Worm (Caenorhabditis elegans) whole organism, L1 larva: Measurements from ENCODE around the gene him-5.

ENCODE experiments used
- C16A3.4 ChIP-seq: fragments of 150-350 bp; optimal IDR thresholded peaks from 2 replicates; lab custom pipeline; 2014; ENCODE audit warnings: missing biosample characterization, missing genetic modification characterization
- Y116A8C.19 ChIP-seq: sonication (generic microtip); optimal IDR thresholded peaks from 2 replicates; lab custom pipeline; 2016; ENCODE audit warnings: missing compliant biosample characterization, missing genetic modification characterization, borderline replicate concordance
- ceh-8 ChIP-seq: fragments of 200-800 bp; sonication (Bioruptor generic); optimal IDR thresholded peaks from 2 replicates; lab custom pipeline; 2018; ENCODE audit warnings: mild to moderate bottlenecking, missing genetic modification characterization, moderate library complexity, missing compliant biosample characterization
- ceh-82 ChIP-seq, 3 experiments: fragments of 150-350 bp in 1 of 3; sonication (generic microtip) in 2 of 3; optimal IDR thresholded peaks; 2 replicates each; lab custom pipeline; 2014 to 2017; ENCODE audit warnings: missing biosample characterization in 3 of 3, missing genetic modification characterization in 3 of 3
- dpl-1 ChIP-seq, 3 experiments: fragments of 150-350 bp in 2 of 3; sonication (generic microtip) in 1 of 3; optimal IDR thresholded peaks; 2 replicates each; lab custom pipeline; 2014 to 2017; ENCODE audit warnings: missing biosample characterization in 3 of 3, missing genetic modification characterization in 3 of 3, missing genetic modification reagents in 3 of 3
- efl-1 ChIP-seq, 4 experiments: fragments of 150-350 bp; optimal IDR thresholded peaks in 3 of 4; peaks in 1 of 4; 1 replicate in 1 of 4; 2 replicates in 3 of 4; lab custom pipeline; 2014; ENCODE audit warnings: missing biosample characterization in 2 of 4, missing genetic modification characterization in 2 of 4, missing genetic modification reagents in 2 of 4
- efl-3 ChIP-seq: fragments of 200-800 bp; sonication (Bioruptor generic); optimal IDR thresholded peaks from 2 replicates; lab custom pipeline; 2018; ENCODE audit warnings: mild to moderate bottlenecking, missing genetic modification characterization, missing compliant biosample characterization
- egl-13 ChIP-seq: sonication (generic microtip); optimal IDR thresholded peaks from 2 replicates; lab custom pipeline; 2016; ENCODE audit warnings: missing genotype, missing genetic modification reagents, missing genetic modification characterization, missing compliant biosample characterization
- elt-3 ChIP-seq, 6 experiments: fragments of 150-350 bp in 1 of 6; sonication (generic microtip); optimal IDR thresholded peaks; 2 replicates each; lab custom pipeline; 2017 to 2018; ENCODE audit warnings: missing biosample characterization in 6 of 6, missing genetic modification characterization in 6 of 6, inconsistent platforms in 1 of 6
- fkh-10 ChIP-seq: sonication (generic microtip); optimal IDR thresholded peaks from 2 replicates; lab custom pipeline; 2017; ENCODE audit warnings: missing biosample characterization, missing genetic modification reagents, missing genetic modification characterization
- fkh-4 ChIP-seq: sonication (generic microtip); optimal IDR thresholded peaks from 2 replicates; lab custom pipeline; 2016; ENCODE audit warnings: missing compliant biosample characterization, missing genetic modification characterization, borderline replicate concordance
- grh-1 ChIP-seq: fragments of 200-800 bp; sonication (Bioruptor generic); IDR thresholded peaks from 2 replicates; pipeline ENCODE4 v1.3.6; 2022; ENCODE audit warnings: missing genetic modification reagents, missing genetic modification characterization, missing compliant biosample characterization
- hlh-17 ChIP-seq: fragments of 200-800 bp; sonication (Bioruptor generic); optimal IDR thresholded peaks from 2 replicates; lab custom pipeline; 2018; ENCODE audit warnings: missing genetic modification characterization, mild to moderate bottlenecking, missing compliant biosample characterization, moderate library complexity, borderline replicate concordance
- hpl-2 ChIP-seq: fragments of 150-350 bp; optimal IDR thresholded peaks from 2 replicates; lab custom pipeline; 2014; ENCODE audit warnings: missing biosample characterization, missing genetic modification reagents, missing genetic modification characterization
- irx-1 ChIP-seq: sonication (generic microtip); optimal IDR thresholded peaks from 2 replicates; lab custom pipeline; 2016; ENCODE audit warnings: missing genetic modification characterization, missing compliant biosample characterization
- jun-1 ChIP-seq: fragments of 150-350 bp; optimal IDR thresholded peaks from 2 replicates; lab custom pipeline; 2014; ENCODE audit warnings: missing biosample characterization, missing genetic modification reagents, missing genetic modification characterization
- lin-14 ChIP-seq: fragments of 200-800 bp; sonication (Bioruptor generic); optimal IDR thresholded peaks from 2 replicates; lab custom pipeline; 2018; ENCODE audit warnings: mild to moderate bottlenecking, missing genetic modification characterization, moderate library complexity, missing compliant biosample characterization
- lin-35 ChIP-seq, 2 experiments: fragments of 150-350 bp; optimal IDR thresholded peaks; 2 replicates each; lab custom pipeline; 2014; ENCODE audit warnings: missing biosample characterization in 2 of 2, missing genetic modification characterization in 2 of 2, missing genetic modification reagents in 2 of 2
- lin-39 ChIP-seq: fragments of 150-350 bp; optimal IDR thresholded peaks from 2 replicates; lab custom pipeline; 2014; ENCODE audit warnings: missing biosample characterization, missing genetic modification reagents, missing genetic modification characterization
- lir-3 ChIP-seq: sonication (generic microtip); optimal IDR thresholded peaks from 2 replicates; lab custom pipeline; 2016; ENCODE audit warnings: mild to moderate bottlenecking, missing genetic modification characterization, moderate library complexity, missing compliant biosample characterization; ENCODE audit not compliant: poor library complexity
- lsy-2 ChIP-seq, 2 experiments: fragments of 150-350 bp; optimal IDR thresholded peaks; 2 replicates each; lab custom pipeline; 2014; ENCODE audit warnings: missing biosample characterization in 2 of 2, missing genetic modification characterization in 2 of 2
- mab-9 ChIP-seq: fragments of 200-800 bp; sonication (Bioruptor generic); IDR thresholded peaks from 2 replicates; pipeline ENCODE4 v1.3.6; 2022; ENCODE audit warnings: missing genetic modification reagents, missing genetic modification characterization, missing compliant biosample characterization
- mdl-1 ChIP-seq, 2 experiments: fragments of 150-350 bp; optimal IDR thresholded peaks; 2 replicates each; lab custom pipeline; 2014 to 2017; ENCODE audit warnings: missing biosample characterization in 2 of 2, missing genetic modification characterization in 2 of 2, inconsistent platforms in 1 of 2
- mep-1 ChIP-seq: fragments of 150-350 bp; optimal IDR thresholded peaks from 2 replicates; lab custom pipeline; 2014; ENCODE audit warnings: missing biosample characterization, missing genetic modification characterization
- nhr-237 ChIP-seq: fragments of 150-350 bp; optimal IDR thresholded peaks from 2 replicates; lab custom pipeline; 2014; ENCODE audit warnings: missing biosample characterization, missing genetic modification characterization
- nhr-84 ChIP-seq: sonication (generic microtip); optimal IDR thresholded peaks from 2 replicates; lab custom pipeline; 2017; ENCODE audit warnings: missing biosample characterization, missing genetic modification characterization
- pqm-1 ChIP-seq: sonication (generic microtip); optimal IDR thresholded peaks from 3 replicates; lab custom pipeline; 2017; ENCODE audit warnings: missing biosample characterization, missing genetic modification characterization
- rnt-1 ChIP-seq: sonication (generic microtip); optimal IDR thresholded peaks from 2 replicates; lab custom pipeline; 2016; ENCODE audit warnings: mild to moderate bottlenecking, missing genetic modification characterization, moderate library complexity, missing compliant biosample characterization
- snu-23 ChIP-seq: sonication (generic microtip); optimal IDR thresholded peaks from 2 replicates; lab custom pipeline; 2016; ENCODE audit warnings: missing genetic modification characterization, missing compliant biosample characterization
- sox-4 ChIP-seq: sonication (generic microtip); optimal IDR thresholded peaks from 2 replicates; lab custom pipeline; 2016; ENCODE audit warnings: missing genetic modification characterization, missing compliant biosample characterization
- sup-37 ChIP-seq: fragments of 200-800 bp; sonication (Bioruptor generic); optimal IDR thresholded peaks from 2 replicates; lab custom pipeline; 2018; ENCODE audit warnings: mild to moderate bottlenecking, missing genetic modification characterization, missing compliant biosample characterization
- swsn-7 ChIP-seq: sonication (generic microtip); optimal IDR thresholded peaks from 2 replicates; lab custom pipeline; 2016; ENCODE audit warnings: missing genetic modification characterization, missing compliant biosample characterization
- tbx-2 ChIP-seq: sonication (generic microtip); optimal IDR thresholded peaks from 2 replicates; lab custom pipeline; 2016; ENCODE audit warnings: missing genetic modification characterization, missing compliant biosample characterization
- unc-130 ChIP-seq: fragments of 150-350 bp; optimal IDR thresholded peaks from 2 replicates; lab custom pipeline; 2017; ENCODE audit warnings: missing biosample characterization, missing genetic modification characterization, inconsistent platforms
- unc-30 ChIP-seq: sonication (generic microtip); optimal IDR thresholded peaks from 2 replicates; lab custom pipeline; 2017; ENCODE audit warnings: missing biosample characterization, missing genetic modification characterization
- unc-62 ChIP-seq: fragments of 150-350 bp; optimal IDR thresholded peaks from 2 replicates; lab custom pipeline; 2014; ENCODE audit warnings: missing biosample characterization, missing genetic modification reagents, missing genetic modification characterization
- zag-1 ChIP-seq: fragments of 150-350 bp; optimal IDR thresholded peaks from 2 replicates; lab custom pipeline; 2014; ENCODE audit warnings: missing biosample characterization, missing genetic modification characterization
- zip-4 ChIP-seq: fragments of 200-800 bp; sonication (Bioruptor generic); optimal IDR thresholded peaks from 2 replicates; lab custom pipeline; 2018; ENCODE audit warnings: mild to moderate bottlenecking, missing genetic modification characterization, moderate library complexity, missing compliant biosample characterization
- ztf-4 ChIP-seq: fragments of 150-350 bp; optimal IDR thresholded peaks from 2 replicates; lab custom pipeline; 2014; ENCODE audit warnings: missing biosample characterization, missing genetic modification characterization

him-5 gene

ce11 chrV:14126341-14126924 lies 36.2 kb downstream of the him-5 start:
- no peak for TF ChIP-seq unc-62 (GFP tag; lab: Kevin White, UChicago)
- peak; percentile 57 for TF ChIP-seq lin-14 (GFP tag; lab: Kevin White, UChicago)
- TF ChIP-seq mep-1 (tag; lab: Kevin White, UChicago) = no peak
- TF ChIP-seq pqm-1 (tag; lab: Kevin White, UChicago) = no peak
- TF ChIP-seq lsy-2 (tag; optimal IDR thresholded peaks at IDR 0.05; lab: Kevin White, UChicago) = no peak
- TF ChIP-seq dpl-1 (GFP tag; optimal IDR thresholded peaks at IDR 0.05; lab: Kevin White, UChicago) = no peak
- no peak for TF ChIP-seq egl-13 (tag; lab: Kevin White, UChicago)
- TF ChIP-seq rnt-1 = no peak
- no peak for TF ChIP-seq irx-1 (tag; lab: Kevin White, UChicago)
- TF ChIP-seq zag-1 (tag; lab: Kevin White, UChicago) = no peak
- TF ChIP-seq ceh-82 (tag; optimal IDR thresholded peaks at IDR 0.05; lab: Kevin White, UChicago) = peak in 1 of 3 experiments; percentile 27
- TF ChIP-seq mdl-1 (tag; optimal IDR thresholded peaks at IDR 0.05; lab: Kevin White, UChicago) = no peak
- no peak for TF ChIP-seq lir-3
- no peak for TF ChIP-seq sox-4 (tag; lab: Kevin White, UChicago)
- TF ChIP-seq fkh-10 (GFP tag; lab: Kevin White, UChicago) = peak; percentile 3
- TF ChIP-seq unc-30 = no peak
- TF ChIP-seq zip-4 (GFP tag; lab: Kevin White, UChicago) = no peak
- TF ChIP-seq tbx-2 (tag; lab: Kevin White, UChicago) = no peak
- TF ChIP-seq snu-23 = no peak
- no peak for TF ChIP-seq nhr-237 (tag; lab: Kevin White, UChicago)

- TF ChIP-seq lin-39 (tag; lab: Kevin White, UChicago) = no peak
- no peak for TF ChIP-seq zag-1 (tag; lab: Kevin White, UChicago)
- no peak for TF ChIP-seq fkh-4 (tag; lab: Kevin White, UChicago)
- TF ChIP-seq efl-3 (GFP tag; lab: Kevin White, UChicago) = no peak
- no peak for TF ChIP-seq egl-13 (tag; lab: Kevin White, UChicago)
- TF ChIP-seq efl-1 (optimal IDR thresholded peaks at IDR 0.05; lab: Kevin White, UChicago) = no peak
- TF ChIP-seq efl-1 (GFP tag; optimal IDR thresholded peaks at IDR 0.05 in 1 of 2; lab: Kevin White, UChicago) = peak in 1 of 2 experiments; percentile 83
- no peak for TF ChIP-seq jun-1 (tag; lab: Kevin White, UChicago)
- TF ChIP-seq elt-3 (tag; optimal IDR thresholded peaks at IDR 0.05; lab: Kevin White, UChicago) = no peak
- no peak for TF ChIP-seq sup-37 (GFP tag; lab: Kevin White, UChicago)
- TF ChIP-seq hlh-17 (GFP tag; lab: Kevin White, UChicago) = no peak
- no peak for TF ChIP-seq ceh-8 (GFP tag; lab: Kevin White, UChicago)
- TF ChIP-seq unc-62 (GFP tag; lab: Kevin White, UChicago) = no peak
- TF ChIP-seq ztf-4 (tag; lab: Kevin White, UChicago) = no peak
- TF ChIP-seq lsy-2 (tag; optimal IDR thresholded peaks at IDR 0.05; lab: Kevin White, UChicago) = no peak
- TF ChIP-seq mab-9 (GFP tag; lab: Robert Waterston, UW) = no peak
- no peak for TF ChIP-seq nhr-84 (tag; lab: Kevin White, UChicago)
- no peak for TF ChIP-seq swsn-7 (tag; lab: Kevin White, UChicago)
- TF ChIP-seq rnt-1 = no peak
- peak; percentile 37 for TF ChIP-seq lin-14 (GFP tag; lab: Kevin White, UChicago)
- TF ChIP-seq lin-35 (GFP tag; optimal IDR thresholded peaks at IDR 0.05; lab: Kevin White, UChicago) = peak in 1 of 2 experiments; percentile 7
- TF ChIP-seq hpl-2 = no peak
- no peak for TF ChIP-seq grh-1 (GFP tag; lab: Robert Waterston, UW)
- TF ChIP-seq Y116A8C.19 = no peak
- TF ChIP-seq C16A3.4 (tag; lab: Kevin White, UChicago) = no peak
- no peak for TF ChIP-seq unc-130 (tag; lab: Kevin White, UChicago)
- TF ChIP-seq snu-23 = no peak
Measured at ce11 chrV:14127834-14128233, 37.6 kb downstream of the him-5 start.
